Worm (Caenorhabditis elegans): ENCODE data around the gene W09G12.8.

ce11 chrIV:1256723-1257122 is 30.7 kb downstream of the W09G12.8 start, which contains the start of gene clec-168:
- TF ChIP-seq ama-1 (optimal IDR thresholded peaks at IDR 0.05) (no peak), sea-1 (GFP tag; conservative IDR thresholded peaks at IDR 0.05) (no peak), hnd-1 (tag; optimal IDR thresholded peaks at IDR 0.05) (no peak), pes-1 (GFP tag; IDR thresholded peaks at IDR 0.05) (no peak), tbx-11 (GFP tag; IDR thresholded peaks at IDR 0.05) (no peak), flt-1 (GFP tag; IDR thresholded peaks at IDR 0.05) (no peak)

All from whole organism, early embryonic.